Worm (Caenorhabditis elegans) whole organism, L3 larva: Measurements from ENCODE around the gene C50B8.4.

Source experiments
- aly-2 ChIP-seq: fragments of 150-350 bp; optimal IDR thresholded peaks from 2 replicates; lab custom pipeline; 2014; ENCODE audit warnings: missing biosample characterization, missing genetic modification characterization
- fkh-2 ChIP-seq: fragments of 150-350 bp; optimal IDR thresholded peaks from 2 replicates; lab custom pipeline; 2014; ENCODE audit warnings: missing biosample characterization, missing genetic modification reagents, missing genetic modification characterization
- fos-1 ChIP-seq: fragments of 150-350 bp; optimal IDR thresholded peaks from 2 replicates; lab custom pipeline; 2014; ENCODE audit warnings: missing biosample characterization, missing genetic modification characterization
- lin-39 ChIP-seq: fragments of 150-350 bp; optimal IDR thresholded peaks from 2 replicates; lab custom pipeline; 2018; ENCODE audit warnings: missing biosample characterization, missing genetic modification reagents, missing genetic modification characterization
- nfya-1 ChIP-seq: sonication (generic microtip); optimal IDR thresholded peaks from 2 replicates; lab custom pipeline; 2017; ENCODE audit warnings: missing genetic modification characterization, mild to moderate bottlenecking, missing compliant biosample characterization, antibody characterized with exemption, moderate library complexity; ENCODE audit not compliant: insufficient read depth
- nhr-12 ChIP-seq: fragments of 150-350 bp; optimal IDR thresholded peaks from 2 replicates; lab custom pipeline; 2014; ENCODE audit warnings: missing biosample characterization, missing genetic modification characterization
- nhr-23 ChIP-seq: fragments of 150-350 bp; optimal IDR thresholded peaks from 2 replicates; lab custom pipeline; 2014; ENCODE audit warnings: missing biosample characterization, missing genetic modification reagents, missing genetic modification characterization
- nhr-67 ChIP-seq: fragments of 150-350 bp; optimal IDR thresholded peaks from 2 replicates; lab custom pipeline; 2014; ENCODE audit warnings: missing biosample characterization, missing genetic modification characterization
- pqm-1 ChIP-seq: fragments of 150-350 bp; optimal IDR thresholded peaks from 2 replicates; lab custom pipeline; 2017; ENCODE audit warnings: missing biosample characterization, missing genetic modification characterization, inconsistent platforms
- snpc-4 ChIP-seq: fragments of 150-350 bp; optimal IDR thresholded peaks from 2 replicates; lab custom pipeline; 2014; ENCODE audit warnings: missing biosample characterization, missing genetic modification characterization
- tbx-2 ChIP-seq: sonication (generic microtip); optimal IDR thresholded peaks from 2 replicates; lab custom pipeline; 2016; ENCODE audit warnings: mild to moderate bottlenecking, missing genetic modification characterization, missing compliant biosample characterization
- ztf-11 ChIP-seq: fragments of 150-350 bp; optimal IDR thresholded peaks from 2 replicates; lab custom pipeline; 2014; ENCODE audit warnings: missing biosample characterization, missing genetic modification characterization

- TF ChIP-seq nfya-1 (tag; lab: Kevin White, UChicago) (no peak), aly-2 (tag; lab: Kevin White, UChicago) (no peak), fos-1 (no peak), pqm-1 (tag; lab: Kevin White, UChicago) (no peak), nhr-67 (no peak), snpc-4 (tag; lab: Kevin White, UChicago) (no peak), nhr-23 (no peak), nhr-12 (tag; lab: Kevin White, UChicago) (no peak), ztf-11 (tag; lab: Kevin White, UChicago) (no peak), fkh-2 (no peak), tbx-2 (tag; lab: Kevin White, UChicago) (no peak), lin-39 (no peak)
Measured at ce11 chrV:13600882-13601281, 29.1 kb downstream of the C50B8.4 start, which contains the start of gene rdy-2.
